Fruit fly (Drosophila melanogaster) whole organism, embryonic: ENCODE results near the gene CG12078.

Experiments used
- CG14965 ChIP-seq: fragments of 200-800 bp; sonication (Bioruptor generic); optimal IDR thresholded peaks from 2 replicates; lab custom pipeline; 2016; ENCODE audit warnings: missing biosample characterization, missing genetic modification characterization, borderline replicate concordance
- CG17328 ChIP-seq: fragments of 200-800 bp; sonication (Bioruptor generic); IDR thresholded peaks from 2 replicates; pipeline ENCODE4 v1.3.6; 2022; ENCODE audit warnings: missing biosample characterization, missing genetic modification characterization
- CG17361 ChIP-seq: fragments of 200-800 bp; sonication (Bioruptor generic); IDR thresholded peaks from 3 replicates; pipeline ENCODE4 v1.3.6; 2022; ENCODE audit warnings: missing biosample characterization, missing genetic modification characterization
- CG6272 ChIP-seq: fragments of 200-800 bp; sonication (Bioruptor generic); IDR thresholded peaks from 2 replicates; pipeline ENCODE4 v1.3.6; 2022; ENCODE audit warnings: missing biosample characterization, missing genetic modification characterization
- Dfd ChIP-seq, 2 experiments: fragments of >200 bp; optimal IDR thresholded peaks; 2 replicates each; lab custom pipeline; 2017; ENCODE audit warnings: missing biosample characterization in 2 of 2, missing genetic modification characterization in 2 of 2
- E2f1 ChIP-seq: fragments of 200-800 bp; sonication (Bioruptor generic); IDR thresholded peaks from 2 replicates; pipeline ENCODE4 v1.3.6; 2022; ENCODE audit warnings: missing biosample characterization, missing genetic modification characterization
- psq ChIP-seq: fragments of 200-800 bp; sonication (Bioruptor generic); optimal IDR thresholded peaks from 2 replicates; lab custom pipeline; 2017; ENCODE audit warnings: missing biosample characterization, missing genetic modification characterization
- tgo ChIP-seq: fragments of 200-800 bp; sonication (Bioruptor generic); IDR thresholded peaks from 3 replicates; pipeline ENCODE4 v1.3.6; 2022; ENCODE audit warnings: missing biosample characterization, missing genetic modification characterization

dm6 chr3L:3252884-3253283 lies 8.8 kb upstream of the CG12078 start:
- no peak for TF ChIP-seq Dfd (GFP tag; optimal IDR thresholded peaks at IDR 0.05; lab: Kevin White, UChicago)
- no peak for TF ChIP-seq E2f1 (GFP tag; lab: Robert Waterston, UW)
- no peak for TF ChIP-seq psq (GFP tag; lab: Kevin White, UChicago)
- no peak for TF ChIP-seq CG14965 (GFP tag; lab: Kevin White, UChicago)
- no peak for TF ChIP-seq CG17328
- no peak for TF ChIP-seq CG17361 (GFP tag; lab: Robert Waterston, UW)
- no peak for TF ChIP-seq tgo (GFP tag; lab: Robert Waterston, UW)
- TF ChIP-seq CG6272 (GFP tag; lab: Robert Waterston, UW): no peak
